Fruit fly (Drosophila melanogaster): ENCODE results near the gene H2.0.

H2.0 gene

DNA sequence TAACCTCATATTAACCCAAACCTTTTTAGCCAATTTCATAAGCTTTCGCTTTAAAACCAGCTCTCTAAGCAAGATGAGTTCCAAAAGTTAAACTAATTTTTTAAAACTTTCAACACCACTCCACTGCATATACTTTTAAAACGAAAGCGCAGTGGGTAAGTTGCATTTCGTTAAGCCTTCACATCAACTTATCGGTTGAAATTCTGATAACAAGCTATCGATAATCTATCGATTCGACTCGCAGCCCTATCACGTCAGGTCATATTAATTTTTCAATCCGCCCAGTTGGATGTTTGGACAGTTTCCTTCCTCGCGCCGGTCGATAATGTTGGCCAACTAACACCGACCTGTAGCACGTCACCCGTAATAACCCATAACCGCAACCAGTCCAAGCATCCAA is 33.1 kb downstream of the H2.0 start, which contains the start of gene ifc (continued):
- TF ChIP-seq Eip78C (GFP tag) = peak; percentile 66

DNA sequence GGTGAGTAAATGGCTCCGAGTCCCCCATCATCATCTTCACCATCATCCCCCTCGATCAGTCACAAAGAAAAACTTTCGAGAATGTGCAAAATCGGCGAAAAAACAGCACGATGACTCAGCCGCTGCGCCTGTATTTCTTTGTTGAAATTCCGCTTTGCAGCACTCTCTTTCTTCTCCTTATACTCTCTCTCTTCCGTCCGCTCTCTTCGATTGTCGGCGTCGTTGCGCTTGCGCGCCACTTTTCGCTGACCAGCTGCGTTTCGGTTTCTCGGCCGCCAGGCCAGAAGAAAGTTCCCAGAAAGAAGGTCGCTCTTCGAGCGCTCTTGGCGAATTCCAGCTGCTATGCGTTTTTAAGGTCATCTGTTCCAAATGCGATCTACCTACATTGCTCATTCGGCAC is 36.0 kb downstream of the H2.0 start:
- TF ChIP-seq CG32006 (GFP tag; optimal IDR thresholded peaks at IDR 0.05) = no peak
- TF ChIP-seq net (GFP tag; optimal IDR thresholded peaks at IDR 0.05) = no peak
- peak; percentile 2 for TF ChIP-seq CG6854 (GFP tag; optimal IDR thresholded peaks at IDR 0.05)
- TF ChIP-seq CG6808 (GFP tag; optimal IDR thresholded peaks at IDR 0.05) = no peak
- peak; percentile 7 for TF ChIP-seq Eip75B (GFP tag; optimal IDR thresholded peaks at IDR 0.05)
- TF ChIP-seq CG8632 (GFP tag; optimal IDR thresholded peaks at IDR 0.05) = no peak
- TF ChIP-seq CG10631 (GFP tag; optimal IDR thresholded peaks at IDR 0.05) = no peak
- no peak for TF ChIP-seq achi (GFP tag; optimal IDR thresholded peaks at IDR 0.05)
- TF ChIP-seq Hr38 (GFP tag; optimal IDR thresholded peaks at IDR 0.05) = no peak
- TF ChIP-seq CG16779 (tag; optimal IDR thresholded peaks at IDR 0.05) = no peak
- no peak for TF ChIP-seq Sox102F (GFP tag; optimal IDR thresholded peaks at IDR 0.05)
- no peak for TF ChIP-seq Hr39 (GFP tag; optimal IDR thresholded peaks at IDR 0.05)
- TF ChIP-seq lz (GFP tag; optimal IDR thresholded peaks at IDR 0.05) = no peak
- TF ChIP-seq CG6163 (GFP tag; IDR thresholded peaks at IDR 0.05) = no peak
- TF ChIP-seq Eip78C (GFP tag) = no peak
- TF ChIP-seq dac (GFP tag; optimal IDR thresholded peaks at IDR 0.05) = no peak
- no peak for TF ChIP-seq CG34406 (GFP tag; optimal IDR thresholded peaks at IDR 0.05)
- no peak for TF ChIP-seq Ets96B (tag; optimal IDR thresholded peaks at IDR 0.05)
- no peak for TF ChIP-seq ss (GFP tag; optimal IDR thresholded peaks at IDR 0.05)
- no peak for TF ChIP-seq spab (GFP tag; optimal IDR thresholded peaks at IDR 0.05)
- TF ChIP-seq CG11902 (GFP tag; optimal IDR thresholded peaks at IDR 0.05) = no peak
- TF ChIP-seq CG31627 (GFP tag; optimal IDR thresholded peaks at IDR 0.05) = no peak
- no peak for TF ChIP-seq CG15336 (GFP tag; IDR thresholded peaks at IDR 0.05)
- no peak for TF ChIP-seq Hr4 (GFP tag; optimal IDR thresholded peaks at IDR 0.05)
- no peak for TF ChIP-seq Sox15 (GFP tag; optimal IDR thresholded peaks at IDR 0.05)
- TF ChIP-seq Sox14 (GFP tag; optimal IDR thresholded peaks at IDR 0.05) = peak; percentile 55
- TF ChIP-seq Blimp-1 (GFP tag; optimal IDR thresholded peaks at IDR 0.05) = peak; percentile 20
- TF ChIP-seq dsx (GFP tag; optimal IDR thresholded peaks at IDR 0.05; ENCODE audit: poor library complexity, severe bottlenecking) = no peak
- no peak for TF ChIP-seq CG8119 (GFP tag; IDR thresholded peaks at IDR 0.05)
- TF ChIP-seq svp (GFP tag) = peak; percentile 35
- no peak for TF ChIP-seq fd85E (GFP tag; optimal IDR thresholded peaks at IDR 0.05)
- TF ChIP-seq Met (GFP tag; optimal IDR thresholded peaks at IDR 0.05) = no peak

DNA sequence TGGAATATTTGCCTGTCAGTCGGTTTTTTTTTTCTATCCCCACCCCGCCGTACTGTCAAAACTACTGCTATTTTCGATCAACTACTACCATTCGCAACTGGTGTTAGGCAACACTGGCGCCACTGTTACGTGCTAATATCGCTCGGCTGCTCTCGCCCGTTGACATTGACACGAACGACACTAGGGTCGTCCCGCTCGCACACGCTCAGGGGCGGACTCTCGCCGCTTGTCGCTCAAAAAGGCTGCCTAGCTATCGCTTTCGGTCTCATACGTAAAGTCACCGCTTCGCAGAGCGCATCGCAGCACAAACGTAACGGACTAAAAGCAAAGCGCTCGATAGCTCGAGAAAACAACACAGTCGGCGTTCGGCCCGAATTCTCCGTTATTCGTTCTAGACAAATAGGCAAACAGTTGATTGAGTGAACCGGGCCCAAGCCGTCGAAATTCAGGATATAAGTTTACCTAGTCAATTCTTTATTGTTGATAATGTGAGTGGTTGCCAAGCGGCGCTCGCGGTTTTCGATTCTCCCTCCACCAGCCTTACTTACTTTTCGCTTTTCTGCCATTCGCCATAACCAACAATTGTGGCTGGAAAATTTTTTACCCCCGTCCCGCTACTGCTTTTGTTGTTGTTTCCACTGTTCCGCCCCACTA is 36.7 kb downstream of the H2.0 start:
- peak; percentile 92 for TF ChIP-seq vri (GFP tag; optimal IDR thresholded peaks at IDR 0.05)
- no peak for TF ChIP-seq Hr38 (GFP tag; optimal IDR thresholded peaks at IDR 0.05)
- TF ChIP-seq CG11902 (GFP tag; optimal IDR thresholded peaks at IDR 0.05) = peak; percentile 53
- no peak for TF ChIP-seq CG6163 (GFP tag; IDR thresholded peaks at IDR 0.05)
- TF ChIP-seq spab (GFP tag; optimal IDR thresholded peaks at IDR 0.05) = no peak
- TF ChIP-seq CG16779 (tag; optimal IDR thresholded peaks at IDR 0.05) = peak; percentile 24
- TF ChIP-seq Hr4 (GFP tag; optimal IDR thresholded peaks at IDR 0.05) = peak; percentile 14
- peak; percentile 22 for TF ChIP-seq Met (GFP tag; optimal IDR thresholded peaks at IDR 0.05)
- peak; percentile 2 for TF ChIP-seq CG6792 (GFP tag; optimal IDR thresholded peaks at IDR 0.05)
- peak; percentile 35 for TF ChIP-seq topi (GFP tag; optimal IDR thresholded peaks at IDR 0.05)
- TF ChIP-seq achi (GFP tag; optimal IDR thresholded peaks at IDR 0.05) = peak; percentile 95
- no peak for TF ChIP-seq Gug (GFP tag; IDR thresholded peaks at IDR 0.05)
- TF ChIP-seq CG8632 (GFP tag; optimal IDR thresholded peaks at IDR 0.05) = no peak
- TF ChIP-seq Eip75B (GFP tag; optimal IDR thresholded peaks at IDR 0.05) = peak; percentile 48
- peak; percentile 27 for TF ChIP-seq esn (GFP tag; optimal IDR thresholded peaks at IDR 0.05)
- peak; percentile 2 for TF ChIP-seq Lpt (GFP tag; optimal IDR thresholded peaks at IDR 0.05)
- no peak for TF ChIP-seq Ets21C (GFP tag; optimal IDR thresholded peaks at IDR 0.05)
- TF ChIP-seq acj6 (GFP tag; optimal IDR thresholded peaks at IDR 0.05) = no peak
- TF ChIP-seq dac (GFP tag; optimal IDR thresholded peaks at IDR 0.05) = no peak
- no peak for TF ChIP-seq CG3032 (tag; optimal IDR thresholded peaks at IDR 0.05)
- TF ChIP-seq CG7368 (GFP tag; optimal IDR thresholded peaks at IDR 0.05) = peak; percentile 23
- TF ChIP-seq Eip78C (GFP tag) = peak; percentile 86
- no peak for TF ChIP-seq Eip93F (GFP tag; optimal IDR thresholded peaks at IDR 0.05)
- peak; percentile 92 for TF ChIP-seq svp (GFP tag)
- TF ChIP-seq CG10669 (GFP tag; optimal IDR thresholded peaks at IDR 0.05) = peak; percentile 4
- peak; percentile 57 for TF ChIP-seq CG3919 (GFP tag; optimal IDR thresholded peaks at IDR 0.05)
- peak; percentile 34 for TF ChIP-seq cyc (GFP tag; optimal IDR thresholded peaks at IDR 0.05)
- TF ChIP-seq Sox14 (GFP tag; optimal IDR thresholded peaks at IDR 0.05) = peak; percentile 51
- peak; percentile 23 for TF ChIP-seq OdsH (GFP tag; optimal IDR thresholded peaks at IDR 0.05)
- TF ChIP-seq CG8119 (GFP tag; IDR thresholded peaks at IDR 0.05) = no peak
- peak; percentile 14 to 57 for TF ChIP-seq ss (GFP tag; optimal IDR thresholded peaks at IDR 0.05)

Data from whole organism, prepupa.